Worm (Caenorhabditis elegans) whole organism, L4 larva: ENCODE results near the gene idpa-3.
A peak's percentile ranks its signal among the peaks of the same experiment; 100 is the strongest.

Experiments
- D1046.2 ChIP-seq: fragments of 200-800 bp; sonication (Bioruptor generic); IDR thresholded peaks from 2 replicates; pipeline ENCODE4 v1.3.6; 2022; ENCODE audit warnings: missing genetic modification characterization, missing compliant biosample characterization
- F26F4.8 ChIP-seq: fragments of 200-800 bp; sonication (Bioruptor generic); conservative IDR thresholded peaks from 2 replicates; pipeline ENCODE4 v1.3.6; 2022; ENCODE audit warnings: missing genetic modification characterization, missing compliant biosample characterization
- R02D3.7 ChIP-seq: fragments of 150-350 bp; sonication (generic microtip); optimal IDR thresholded peaks from 3 replicates; lab custom pipeline; 2014; ENCODE audit warnings: missing biosample characterization, missing genetic modification characterization
- T20F7.1 ChIP-seq: fragments of 200-800 bp; sonication (Bioruptor generic); optimal IDR thresholded peaks from 2 replicates; lab custom pipeline; 2018; ENCODE audit warnings: mild to moderate bottlenecking, missing genetic modification characterization, missing compliant biosample characterization
- T26A8.4 ChIP-seq: fragments of 200-800 bp; sonication (Bioruptor generic); IDR thresholded peaks from 2 replicates; pipeline ENCODE4 v1.3.6; 2022; ENCODE audit warnings: missing genetic modification characterization, missing compliant biosample characterization
- Y105C5A.15 ChIP-seq: fragments of 200-800 bp; sonication (Bioruptor generic); IDR thresholded peaks from 2 replicates; pipeline ENCODE4 v1.3.6; 2022; ENCODE audit warnings: missing genetic modification characterization, missing compliant biosample characterization
- Y48G9A.11 ChIP-seq: fragments of 200-800 bp; sonication (Bioruptor generic); IDR thresholded peaks from 2 replicates; pipeline ENCODE4 v1.3.6; 2022; ENCODE audit warnings: missing genetic modification reagents, missing genetic modification characterization, missing compliant biosample characterization
- ZK337.2 ChIP-seq: fragments of 200-800 bp; sonication (Bioruptor generic); IDR thresholded peaks from 2 replicates; pipeline ENCODE4 v1.3.6; 2022; ENCODE audit warnings: missing genetic modification reagents, missing genetic modification characterization, missing compliant biosample characterization
- aha-1 ChIP-seq: fragments of 150-350 bp; peaks from one replicate; lab custom pipeline; 2014; ENCODE audit warnings: missing biosample characterization, missing genetic modification characterization
- aly-2 ChIP-seq: sonication (generic microtip); optimal IDR thresholded peaks from 2 replicates; lab custom pipeline; 2018; ENCODE audit warnings: missing biosample characterization, missing genetic modification characterization
- arid-1 ChIP-seq: fragments of 200-800 bp; sonication (Bioruptor generic); conservative IDR thresholded peaks from 2 replicates; pipeline ENCODE4 v1.3.6; 2022; ENCODE audit warnings: missing genetic modification reagents, missing genetic modification characterization, missing compliant biosample characterization
- ceh-20 ChIP-seq: fragments of 200-800 bp; sonication (Bioruptor generic); IDR thresholded peaks from 2 replicates; pipeline ENCODE4 v1.3.6; 2022; ENCODE audit warnings: missing genetic modification reagents, missing genetic modification characterization, missing compliant biosample characterization
- ceh-28 ChIP-seq: fragments of 150-350 bp; optimal IDR thresholded peaks from 2 replicates; lab custom pipeline; 2014; ENCODE audit warnings: missing biosample characterization, missing genetic modification reagents, missing genetic modification characterization
- ceh-44 ChIP-seq: fragments of 200-800 bp; sonication (Bioruptor generic); IDR thresholded peaks from 2 replicates; pipeline ENCODE4 v1.3.6; 2022; ENCODE audit warnings: missing genetic modification reagents, missing genetic modification characterization, missing compliant biosample characterization
- ces-1 ChIP-seq: fragments of 150-350 bp; sonication (generic microtip); optimal IDR thresholded peaks from 4 replicates; lab custom pipeline; 2014; ENCODE audit warnings: missing biosample characterization, missing genetic modification reagents, missing genetic modification characterization
- cey-2 ChIP-seq: sonication (generic microtip); optimal IDR thresholded peaks from 3 replicates; lab custom pipeline; 2017; ENCODE audit warnings: missing genetic modification characterization, mild to moderate bottlenecking, missing compliant biosample characterization, antibody characterized with exemption, borderline replicate concordance; ENCODE audit not compliant: insufficient read depth
- daf-16 ChIP-seq, 3 experiments: sonication (generic microtip); optimal IDR thresholded peaks; 2 replicates each; lab custom pipeline; 2016 to 2017; ENCODE audit warnings: missing genetic modification characterization in 3 of 3, missing genetic modification reagents in 3 of 3, mild to moderate bottlenecking in 2 of 3, missing compliant biosample characterization in 2 of 3, missing biosample characterization in 1 of 3, moderate library complexity in 1 of 3
- daf-19 ChIP-seq: fragments of 200-800 bp; sonication (Bioruptor generic); conservative IDR thresholded peaks from 2 replicates; pipeline ENCODE4 v1.3.6; 2022; ENCODE audit warnings: missing genetic modification characterization, missing compliant biosample characterization
- dmd-6 ChIP-seq: fragments of 200-800 bp; sonication (Bioruptor generic); IDR thresholded peaks from 2 replicates; pipeline ENCODE4 v1.3.6; 2022; ENCODE audit warnings: missing genetic modification reagents, missing genetic modification characterization, missing compliant biosample characterization
- duxl-1 ChIP-seq: sonication (generic microtip); optimal IDR thresholded peaks from 2 replicates; lab custom pipeline; 2016; ENCODE audit warnings: mild to moderate bottlenecking, missing genetic modification characterization, moderate library complexity, missing compliant biosample characterization; ENCODE audit not compliant: poor library complexity
- dve-1 ChIP-seq: sonication (generic microtip); optimal IDR thresholded peaks from 2 replicates; lab custom pipeline; 2017; ENCODE audit warnings: antibody characterized with exemption, mild to moderate bottlenecking, missing genetic modification characterization, missing compliant biosample characterization; ENCODE audit not compliant: insufficient read depth
- egl-27 ChIP-seq: sonication (generic microtip); optimal IDR thresholded peaks from 3 replicates; lab custom pipeline; 2017; ENCODE audit warnings: missing biosample characterization, missing genetic modification reagents, missing genetic modification characterization
- fkh-10 ChIP-seq: fragments of 150-350 bp; optimal IDR thresholded peaks from 2 replicates; lab custom pipeline; 2014; ENCODE audit warnings: missing biosample characterization, missing genetic modification reagents, missing genetic modification characterization
- fos-1 ChIP-seq: fragments of 150-350 bp; optimal IDR thresholded peaks from 2 replicates; lab custom pipeline; 2014; ENCODE audit warnings: missing biosample characterization, missing genetic modification characterization
- hlh-30 ChIP-seq: sonication (generic microtip); optimal IDR thresholded peaks from 2 replicates; lab custom pipeline; 2017; ENCODE audit warnings: antibody characterized with exemption, mild to moderate bottlenecking, missing genetic modification characterization, missing compliant biosample characterization; ENCODE audit not compliant: insufficient read depth
- jun-1 ChIP-seq: fragments of 150-350 bp; optimal IDR thresholded peaks from 2 replicates; lab custom pipeline; 2014; ENCODE audit warnings: missing biosample characterization, missing genetic modification reagents, missing genetic modification characterization
- lim-7 ChIP-seq: fragments of 200-800 bp; sonication (Bioruptor generic); IDR thresholded peaks from 2 replicates; pipeline ENCODE4 v1.3.6; 2022; ENCODE audit warnings: missing genetic modification characterization, missing compliant biosample characterization
- lin-1 ChIP-seq: fragments of 200-800 bp; sonication (Bioruptor generic); IDR thresholded peaks from 2 replicates; pipeline ENCODE4 v1.3.6; 2022; ENCODE audit warnings: missing genetic modification reagents, missing genetic modification characterization, missing compliant biosample characterization
- lin-13 ChIP-seq: fragments of 150-350 bp; optimal IDR thresholded peaks from 2 replicates; lab custom pipeline; 2014; ENCODE audit warnings: missing biosample characterization, missing genetic modification reagents, missing genetic modification characterization
- lin-15B ChIP-seq: fragments of 150-350 bp; sonication (generic microtip); optimal IDR thresholded peaks from 3 replicates; lab custom pipeline; 2014; ENCODE audit warnings: missing biosample characterization, missing genetic modification characterization
- lin-39 ChIP-seq: fragments of 150-350 bp; optimal IDR thresholded peaks from 2 replicates; lab custom pipeline; 2014; ENCODE audit warnings: missing biosample characterization, missing genetic modification reagents, missing genetic modification characterization
- lir-3 ChIP-seq: sonication (generic microtip); optimal IDR thresholded peaks from 2 replicates; lab custom pipeline; 2016; ENCODE audit warnings: mild to moderate bottlenecking, missing genetic modification characterization, missing compliant biosample characterization
- madf-5 ChIP-seq, 2 experiments: fragments of 200-800 bp; sonication (Bioruptor generic); IDR thresholded peaks; 2 replicates each; pipeline ENCODE4 v1.3.6; 2022; ENCODE audit warnings: missing compliant biosample characterization in 2 of 2, missing genetic modification characterization in 2 of 2
- madf-9 ChIP-seq: fragments of 200-800 bp; sonication (Bioruptor generic); conservative IDR thresholded peaks from 2 replicates; pipeline ENCODE4 v1.3.6; 2022; ENCODE audit warnings: missing genetic modification reagents, missing genetic modification characterization, missing compliant biosample characterization
- mes-2 ChIP-seq: sonication (generic microtip); optimal IDR thresholded peaks from 2 replicates; lab custom pipeline; 2016; ENCODE audit warnings: missing genotype, mild to moderate bottlenecking, missing genetic modification characterization, missing compliant biosample characterization; ENCODE audit not compliant: poor library complexity, severe bottlenecking
- nhr-102 ChIP-seq: sonication (generic microtip); optimal IDR thresholded peaks from 2 replicates; lab custom pipeline; 2016; ENCODE audit warnings: mild to moderate bottlenecking, missing genetic modification characterization, moderate library complexity, missing compliant biosample characterization
- nhr-11 ChIP-seq: fragments of 150-350 bp; optimal IDR thresholded peaks from 2 replicates; lab custom pipeline; 2014; ENCODE audit warnings: missing biosample characterization, missing genetic modification characterization
- nhr-28 ChIP-seq: fragments of 150-350 bp; optimal IDR thresholded peaks from 2 replicates; lab custom pipeline; 2014; ENCODE audit warnings: missing biosample characterization, missing genetic modification characterization
- nhr-48 ChIP-seq: sonication (generic microtip); optimal IDR thresholded peaks from 2 replicates; lab custom pipeline; 2016; ENCODE audit warnings: mild to moderate bottlenecking, missing genetic modification characterization, missing compliant biosample characterization
- php-3 ChIP-seq: fragments of 200-800 bp; sonication (Bioruptor generic); IDR thresholded peaks from 2 replicates; pipeline ENCODE4 v1.3.6; 2022; ENCODE audit warnings: missing genetic modification reagents, missing genetic modification characterization, missing compliant biosample characterization
- pqm-1 ChIP-seq: sonication (generic microtip); optimal IDR thresholded peaks from 2 replicates; lab custom pipeline; 2017; ENCODE audit warnings: missing biosample characterization, missing genetic modification characterization
- rbr-2 ChIP-seq: sonication (generic microtip); optimal IDR thresholded peaks from 2 replicates; lab custom pipeline; 2016; ENCODE audit warnings: missing genotype, missing genetic modification characterization, missing compliant biosample characterization
- sdz-12 ChIP-seq: fragments of 200-800 bp; sonication (Bioruptor generic); optimal IDR thresholded peaks from 2 replicates; lab custom pipeline; 2018; ENCODE audit warnings: mild to moderate bottlenecking, missing genetic modification characterization, missing compliant biosample characterization
- spr-3 ChIP-seq: fragments of 200-800 bp; sonication (Bioruptor generic); optimal IDR thresholded peaks from 2 replicates; lab custom pipeline; 2018; ENCODE audit warnings: mild to moderate bottlenecking, missing genetic modification characterization, missing compliant biosample characterization
- unc-39 ChIP-seq: sonication (generic microtip); optimal IDR thresholded peaks from 2 replicates; lab custom pipeline; 2017; ENCODE audit warnings: missing biosample characterization, missing genetic modification characterization
- unc-62 ChIP-seq, 3 experiments: fragments of 150-350 bp in 1 of 3; sonication (generic microtip); optimal IDR thresholded peaks in 2 of 3; peaks in 1 of 3; 1 replicate in 1 of 3; 2 replicates in 2 of 3; lab custom pipeline; 2014 to 2017; ENCODE audit warnings: missing biosample characterization in 3 of 3, missing genetic modification characterization in 3 of 3, missing genetic modification reagents in 3 of 3, missing genotype in 1 of 3
- vab-7 ChIP-seq: fragments of 200-800 bp; sonication (Bioruptor generic); IDR thresholded peaks from 2 replicates; pipeline ENCODE4 v1.3.6; 2022; ENCODE audit warnings: missing genetic modification reagents, missing genetic modification characterization, missing compliant biosample characterization
- zip-11 ChIP-seq: fragments of 200-800 bp; sonication (Bioruptor generic); IDR thresholded peaks from 2 replicates; pipeline ENCODE4 v1.3.6; 2022; ENCODE audit warnings: missing genetic modification characterization, missing compliant biosample characterization
- zip-2 ChIP-seq: fragments of 150-350 bp; optimal IDR thresholded peaks from 2 replicates; lab custom pipeline; 2014; ENCODE audit warnings: missing biosample characterization, missing genetic modification characterization

The idpa-3 gene

DNA sequence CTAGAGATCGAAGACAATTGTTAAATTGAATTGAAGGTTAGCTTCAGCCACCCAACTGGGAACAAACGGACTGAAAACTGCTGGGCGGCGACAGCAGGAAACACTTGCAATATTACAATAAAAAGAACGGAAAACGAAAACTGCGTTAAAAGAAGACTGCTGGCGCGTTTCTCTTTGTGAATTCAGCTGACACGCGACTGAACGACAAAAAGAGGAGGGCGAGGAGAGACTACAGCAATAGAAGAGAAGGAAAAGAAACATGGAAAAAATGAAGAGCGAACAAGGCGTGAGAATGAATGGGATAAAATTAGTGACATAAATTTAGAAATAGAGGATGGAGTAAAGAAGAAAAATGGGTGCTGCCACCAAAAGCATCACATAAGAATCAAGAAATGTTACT is 41.4 kb downstream of the idpa-3 start (continued):
- TF ChIP-seq Y105C5A.15 (GFP tag; lab: Robert Waterston, UW), result no peak
- no peak for TF ChIP-seq ZK337.2 (GFP tag; lab: Robert Waterston, UW)
- TF ChIP-seq ceh-28 (tag; lab: Kevin White, UChicago), result no peak
- TF ChIP-seq madf-9 (GFP tag; lab: Robert Waterston, UW), result peak; percentile 57; the same call in 1 of the 2 replicates
- no peak for TF ChIP-seq nhr-102 (tag; lab: Kevin White, UChicago)
- TF ChIP-seq unc-39, result no peak
- TF ChIP-seq mes-2 (tag; lab: Kevin White, UChicago), result peak; percentile 88
- TF ChIP-seq T26A8.4 (GFP tag; lab: Robert Waterston, UW), result peak; percentile 82

DNA sequence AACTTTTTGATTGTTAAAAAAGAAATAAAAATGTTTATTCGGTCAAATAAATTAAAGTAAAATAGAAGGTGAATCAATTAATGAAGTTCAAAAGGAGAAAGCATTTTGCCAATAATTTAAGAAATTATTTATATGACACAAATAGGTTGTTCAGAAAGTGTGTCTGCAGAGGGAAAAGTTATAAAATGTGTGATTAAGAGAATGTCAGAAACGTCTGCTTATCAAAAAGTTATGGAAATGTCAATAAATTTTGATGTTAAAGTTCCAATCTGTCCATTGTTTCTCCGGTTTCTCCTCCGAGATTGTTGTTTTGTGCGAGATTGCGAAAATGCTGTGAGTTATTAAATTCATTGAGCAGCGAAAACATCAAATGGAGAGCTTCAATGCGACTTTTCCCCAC is 43.4 kb downstream of the idpa-3 start, which contains the start of gene rme-4:
Gene rme-4, minus strand, starts transcription at position 168 of the 400 bp plus-strand sequence.
- TF ChIP-seq nhr-48, result no peak
- no peak for TF ChIP-seq egl-27 (tag; lab: Kevin White, UChicago)
- TF ChIP-seq fkh-10, result no peak
- TF ChIP-seq daf-16 (GFP tag; optimal IDR thresholded peaks at IDR 0.05; lab: Kevin White, UChicago), result no peak
- peak; percentile 65 for TF ChIP-seq daf-16 (tag; optimal IDR thresholded peaks at IDR 0.05; lab: Kevin White, UChicago)
- no peak for TF ChIP-seq ces-1 (GFP tag; lab: Kevin White, UChicago)
- TF ChIP-seq lin-13 (GFP tag; lab: Kevin White, UChicago), result no peak
- TF ChIP-seq nhr-28 (tag; lab: Kevin White, UChicago), result peak; percentile 58
- peak; percentile 62; the same call in 1 of the 2 replicates for TF ChIP-seq dmd-6 (GFP tag; lab: Robert Waterston, UW)
- TF ChIP-seq php-3 (GFP tag; lab: Robert Waterston, UW), result no peak
- TF ChIP-seq aly-2 (tag; lab: Kevin White, UChicago), result no peak
- no peak for TF ChIP-seq R02D3.7
- TF ChIP-seq cey-2 (tag; lab: Kevin White, UChicago), result no peak
- peak; percentile 55 for TF ChIP-seq pqm-1 (tag; lab: Kevin White, UChicago)
- TF ChIP-seq rbr-2 (tag; lab: Kevin White, UChicago), result no peak
- no peak for TF ChIP-seq lin-39
- no peak for TF ChIP-seq jun-1 (tag; lab: Kevin White, UChicago)
- TF ChIP-seq hlh-30 (tag; lab: Kevin White, UChicago), result no peak
- TF ChIP-seq unc-62 (GFP tag; optimal IDR thresholded peaks at IDR 0.05 in 1 of 2; lab: Kevin White, UChicago), result peak in 1 of 2 experiments; percentile 22
- no peak for TF ChIP-seq unc-62 (tag; optimal IDR thresholded peaks at IDR 0.05; lab: Kevin White, UChicago)
- TF ChIP-seq daf-19 (GFP tag; lab: Robert Waterston, UW), result no peak
- TF ChIP-seq ceh-20, result peak; percentile 54; the same call in 1 of the 2 replicates
- no peak for TF ChIP-seq ceh-44 (GFP tag; lab: Robert Waterston, UW)
- TF ChIP-seq dve-1 (tag; lab: Kevin White, UChicago), result peak; percentile 37
- peak; percentile 9 for TF ChIP-seq T20F7.1
- TF ChIP-seq duxl-1 (tag; lab: Kevin White, UChicago), result no peak
- TF ChIP-seq lir-3 (tag; lab: Kevin White, UChicago), result no peak
- TF ChIP-seq madf-5 (GFP tag; IDR thresholded peaks at IDR 0.05; lab: Robert Waterston, UW), result no peak
- no peak for TF ChIP-seq Y105C5A.15 (GFP tag; lab: Robert Waterston, UW)
- TF ChIP-seq arid-1 (GFP tag; lab: Robert Waterston, UW), result no peak
- no peak for TF ChIP-seq lim-7 (GFP tag; lab: Robert Waterston, UW)

DNA sequence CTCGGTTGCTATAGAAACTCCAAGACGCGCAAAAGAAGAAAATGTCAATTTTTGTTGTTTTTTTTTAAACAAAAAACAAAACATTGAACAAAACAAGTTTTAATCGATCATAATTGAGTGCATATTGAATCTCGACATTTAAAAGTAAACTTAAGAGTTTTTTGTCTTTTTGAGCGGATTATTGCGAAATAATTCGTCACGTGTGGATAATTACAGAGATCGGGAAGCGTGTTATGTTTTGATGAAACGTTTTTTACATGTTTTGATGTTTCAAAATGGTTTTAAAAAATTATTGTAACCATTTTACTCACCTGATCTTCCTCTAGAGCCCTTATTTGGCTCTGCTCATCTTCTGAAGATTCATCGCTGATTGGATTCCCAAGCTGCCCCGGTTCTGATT is 49.8 kb downstream of the idpa-3 start:
- TF ChIP-seq F26F4.8 (GFP tag; lab: Robert Waterston, UW), result no peak
- TF ChIP-seq zip-11, result no peak
- no peak for TF ChIP-seq nhr-11 (tag; lab: Kevin White, UChicago)
- no peak for TF ChIP-seq aha-1 (tag; lab: Kevin White, UChicago)
- TF ChIP-seq Y48G9A.11 (GFP tag; lab: Robert Waterston, UW), result no peak
- TF ChIP-seq spr-3 (GFP tag; lab: Kevin White, UChicago), result no peak
- no peak for TF ChIP-seq D1046.2 (GFP tag; lab: Robert Waterston, UW)
- TF ChIP-seq fos-1 (tag; lab: Kevin White, UChicago), result no peak
- TF ChIP-seq lin-15B (tag; lab: Kevin White, UChicago), result no peak
- no peak for TF ChIP-seq vab-7 (GFP tag; lab: Robert Waterston, UW)
- TF ChIP-seq lin-1 (GFP tag; lab: Robert Waterston, UW), result no peak
- TF ChIP-seq sdz-12 (GFP tag; lab: Kevin White, UChicago), result no peak
- TF ChIP-seq zip-2 (tag; lab: Kevin White, UChicago), result no peak
- no peak for TF ChIP-seq ZK337.2 (GFP tag; lab: Robert Waterston, UW)
